Fruit fly (Drosophila melanogaster): ENCODE measurements around the gene CG31909.
A peak's percentile ranks its signal among the peaks of the same experiment; 100 is the strongest.

CG31909 gene

DNA sequence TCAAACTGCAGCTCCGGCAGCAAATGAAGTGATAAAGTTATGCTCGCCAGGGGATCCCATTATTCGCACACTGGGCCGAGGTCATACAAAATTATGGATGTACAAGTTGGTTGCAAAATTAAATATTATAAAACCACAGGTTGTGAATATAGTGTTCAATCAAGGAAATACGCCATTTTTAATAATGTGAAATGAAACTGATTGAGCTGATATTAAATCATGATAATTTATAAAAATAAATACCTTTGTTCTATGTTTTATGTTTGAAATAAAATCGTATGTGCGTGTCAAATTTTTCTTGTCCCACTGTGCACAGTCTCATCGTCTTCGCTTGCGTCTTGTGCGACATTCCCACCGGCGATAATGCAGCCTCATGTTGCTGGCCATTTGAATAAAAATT is 38.6 kb downstream of the CG31909 start (continued):
- TF ChIP-seq CG6654 (GFP tag; optimal IDR thresholded peaks at IDR 0.05) (peak; percentile 50), CG2875 (GFP tag; optimal IDR thresholded peaks at IDR 0.05) (peak; percentile 86), Elba2 (GFP tag; optimal IDR thresholded peaks at IDR 0.05) (peak; percentile 5), Drgx (GFP tag; IDR thresholded peaks at IDR 0.05) (peak; percentile 32; the same call in 1 of the 2 replicates), tgo (GFP tag; IDR thresholded peaks at IDR 0.05) (peak; percentile 59; the same call in 2 of the 3 replicates), CG7928 (GFP tag; optimal IDR thresholded peaks at IDR 0.05) (no peak), Ets65A (GFP tag) (no peak), her (GFP tag; optimal IDR thresholded peaks at IDR 0.05) (no peak), Dref (GFP tag; IDR thresholded peaks at IDR 0.05) (no peak), Camta (GFP tag; optimal IDR thresholded peaks at IDR 0.05) (peak; percentile 64), CG4617 (GFP tag; optimal IDR thresholded peaks at IDR 0.05; ENCODE audit: borderline replicate concordance) (no peak), h (optimal IDR thresholded peaks at IDR 0.05) (no peak), CG12391 (tag; optimal IDR thresholded peaks at IDR 0.05) (peak; percentile 82), Atf6 (GFP tag; IDR thresholded peaks at IDR 0.05) (no peak), zen2 (GFP tag; IDR thresholded peaks at IDR 0.05; ENCODE audit: partially characterized antibody) (no peak), CG8924 (tag; optimal IDR thresholded peaks at IDR 0.05) (peak; percentile 86), sd (tag; optimal IDR thresholded peaks at IDR 0.05) (peak; percentile 20), phol (tag; optimal IDR thresholded peaks at IDR 0.05) (peak; percentile 90), rib (GFP tag; IDR thresholded peaks at IDR 0.05) (no peak), CG43689 (GFP tag; IDR thresholded peaks at IDR 0.05) (no peak), nerfin-1 (tag; optimal IDR thresholded peaks at IDR 0.05) (peak; percentile 77), Ada2b (GFP tag; IDR thresholded peaks at IDR 0.05) (peak; percentile 55), CG14710 (tag; optimal IDR thresholded peaks at IDR 0.05) (peak; percentile 85), CG14014 (GFP tag; IDR thresholded peaks at IDR 0.05) (peak; percentile 50; the same call in 1 of the 2 replicates), CG12219 (GFP tag; optimal IDR thresholded peaks at IDR 0.05) (peak; percentile 75), esg (GFP tag; conservative IDR thresholded peaks at IDR 0.05) (peak; percentile 68), CG9215 (GFP tag; IDR thresholded peaks at IDR 0.05) (0 out of 2 replicates have a peak, but pooled peaks have one; percentile 16), H2.0 (GFP tag; IDR thresholded peaks at IDR 0.05) (0 out of 2 replicates have a peak, but pooled peaks have one; percentile 49), dpn (GFP tag; optimal IDR thresholded peaks at IDR 0.05) (peak; percentile 54 to 69), Atf-2 (GFP tag; optimal IDR thresholded peaks at IDR 0.05) (peak; percentile 57), Dll (GFP tag; IDR thresholded peaks at IDR 0.05; ENCODE audit: partially characterized antibody) (no peak), CG17359 (tag; optimal IDR thresholded peaks at IDR 0.05) (peak; percentile 73), Usf (GFP tag; optimal IDR thresholded peaks at IDR 0.05) (peak; percentile 53), NFAT (GFP tag; IDR thresholded peaks at IDR 0.05) (no peak), crp (GFP tag; optimal IDR thresholded peaks at IDR 0.05) (peak in 1 of 2 experiments; percentile 14), Bteb2 (GFP tag; optimal IDR thresholded peaks at IDR 0.05) (no peak), dati (GFP tag; IDR thresholded peaks at IDR 0.05) (no peak), Gug (GFP tag; IDR thresholded peaks at IDR 0.05) (no peak), inv (GFP tag; IDR thresholded peaks at IDR 0.05; ENCODE audit: partially characterized antibody) (no peak), chinmo (GFP tag; IDR thresholded peaks at IDR 0.05; ENCODE audit: partially characterized antibody) (no peak), CG4854 (GFP tag; optimal IDR thresholded peaks at IDR 0.05) (peak; percentile 23), CG34224 (GFP tag; IDR thresholded peaks at IDR 0.05; ENCODE audit: partially characterized antibody) (no peak), Ptx1 (GFP tag; IDR thresholded peaks at IDR 0.05) (peak; percentile 78), shn (GFP tag; optimal IDR thresholded peaks at IDR 0.05) (no peak), dimm (GFP tag; IDR thresholded peaks at IDR 0.05) (peak; percentile 65), CG10267 (tag; optimal IDR thresholded peaks at IDR 0.05) (peak; percentile 80), az2 (GFP tag; optimal IDR thresholded peaks at IDR 0.05) (peak; percentile 80), CG7786 (GFP tag; optimal IDR thresholded peaks at IDR 0.05) (peak; percentile 12), CkIIα-i1 (GFP tag; IDR thresholded peaks at IDR 0.05) (no peak), Oli (tag; optimal IDR thresholded peaks at IDR 0.05) (peak; percentile 83), onecut (GFP tag; IDR thresholded peaks at IDR 0.05) (peak; percentile 65)
